Fruit fly (Drosophila melanogaster) whole organism: ENCODE data around the gene CG33290.

Source experiments
- CG8478 ChIP-seq: fragments of >200 bp; optimal IDR thresholded peaks from 2 replicates; lab custom pipeline; 2018; ENCODE audit warnings: inconsistent platforms
- Dll ChIP-seq: fragments of >200 bp; optimal IDR thresholded peaks from 2 replicates; lab custom pipeline; 2017
- EcR ChIP-seq, 2 experiments: fragments of >200 bp; optimal IDR thresholded peaks; 2 replicates each; lab custom pipeline; 2017; ENCODE audit warnings: missing biosample characterization in 2 of 2, missing genetic modification characterization in 2 of 2, missing genetic modification reagents in 2 of 2
- pan ChIP-seq: fragments of >200 bp; optimal IDR thresholded peaks from 2 replicates; lab custom pipeline; 2017
- psq ChIP-seq: fragments of >200 bp; optimal IDR thresholded peaks from 2 replicates; lab custom pipeline; 2017
- usp ChIP-seq: fragments of >200 bp; optimal IDR thresholded peaks from 2 replicates; lab custom pipeline; 2017; ENCODE audit warnings: missing biosample characterization, missing genetic modification characterization, mixed read lengths

CG33290 gene

dm6 chr3L:21584683-21585082, 42.5 kb downstream of the CG33290 start:
- TF ChIP-seq usp (GFP tag; lab: Kevin White, UChicago): no peak
- no peak for TF ChIP-seq psq (lab: Kevin White, UChicago)
- no peak for TF ChIP-seq pan (lab: Kevin White, UChicago)
- no peak for TF ChIP-seq Dll (lab: Kevin White, UChicago)
- no peak for TF ChIP-seq EcR (GFP tag; optimal IDR thresholded peaks at IDR 0.05; lab: Kevin White, UChicago)
- no peak for TF ChIP-seq CG8478 (lab: Kevin White, UChicago)

- TF ChIP-seq psq (lab: Kevin White, UChicago) (no peak), pan (lab: Kevin White, UChicago) (no peak), usp (GFP tag; lab: Kevin White, UChicago) (no peak), EcR (GFP tag; optimal IDR thresholded peaks at IDR 0.05; lab: Kevin White, UChicago) (no peak), Dll (lab: Kevin White, UChicago) (no peak), CG8478 (lab: Kevin White, UChicago) (no peak)
These were observed 43.2 kb downstream of the CG33290 start for dm6 chr3L:21585397-21585796.

- TF ChIP-seq pan (lab: Kevin White, UChicago): no peak
These were observed 44.4 kb downstream of the CG33290 start, which contains the start of gene TfAP-2 for dm6 chr3L:21586528-21586927. TSS of gene TfAP-2 (plus strand) at chr3L:21586828.

dm6 chr3L:21591247-21591646, 49.1 kb downstream of the CG33290 start:
- no peak for TF ChIP-seq Dll (lab: Kevin White, UChicago)
- TF ChIP-seq usp (GFP tag; lab: Kevin White, UChicago): no peak
- no peak for TF ChIP-seq pan (lab: Kevin White, UChicago)
- no peak for TF ChIP-seq EcR (GFP tag; optimal IDR thresholded peaks at IDR 0.05; lab: Kevin White, UChicago)
- no peak for TF ChIP-seq psq (lab: Kevin White, UChicago)
- no peak for TF ChIP-seq CG8478 (lab: Kevin White, UChicago)
